Worm (Caenorhabditis elegans) whole organism, late embryonic: ENCODE results near the gene nap-1.

ENCODE experiments used
- C08G9.2 ChIP-seq: sonication (generic microtip); optimal IDR thresholded peaks from 2 replicates; lab custom pipeline; 2016; ENCODE audit warnings: mild to moderate bottlenecking, missing genetic modification characterization, moderate library complexity, missing compliant biosample characterization
- F13H6.1 ChIP-seq: sonication (generic microtip); optimal IDR thresholded peaks from 2 replicates; lab custom pipeline; 2016; ENCODE audit warnings: missing genetic modification characterization, missing compliant biosample characterization
- ama-1 ChIP-seq: fragments of 150-350 bp; optimal IDR thresholded peaks from 2 replicates; lab custom pipeline; 2014
- lin-11 ChIP-seq: fragments of 200-800 bp; sonication (Bioruptor generic); optimal IDR thresholded peaks from 2 replicates; lab custom pipeline; 2018; ENCODE audit warnings: mild to moderate bottlenecking, missing genetic modification characterization, missing compliant biosample characterization
- nfya-1 ChIP-seq: sonication (generic microtip); optimal IDR thresholded peaks from 2 replicates; lab custom pipeline; 2017; ENCODE audit warnings: missing genetic modification characterization, mild to moderate bottlenecking, missing compliant biosample characterization, antibody characterized with exemption, moderate library complexity
- odd-2 ChIP-seq: sonication (generic microtip); optimal IDR thresholded peaks from 2 replicates; lab custom pipeline; 2017; ENCODE audit warnings: antibody characterized with exemption, mild to moderate bottlenecking, missing genetic modification characterization, missing compliant biosample characterization
- pha-4 ChIP-seq: fragments of 150-350 bp; optimal IDR thresholded peaks from 2 replicates; lab custom pipeline; 2018; ENCODE audit warnings: missing biosample characterization, missing genetic modification reagents, missing genetic modification characterization
- ref-2 ChIP-seq: sonication (generic microtip); optimal IDR thresholded peaks from 2 replicates; lab custom pipeline; 2016; ENCODE audit warnings: missing genetic modification characterization, missing compliant biosample characterization
- tbx-2 ChIP-seq: sonication (generic microtip); optimal IDR thresholded peaks from 2 replicates; lab custom pipeline; 2016; ENCODE audit warnings: missing genetic modification characterization, missing compliant biosample characterization
- zip-5 ChIP-seq: sonication (generic microtip); optimal IDR thresholded peaks from 2 replicates; lab custom pipeline; 2016; ENCODE audit warnings: missing genetic modification characterization, missing compliant biosample characterization

ce11 chrIV:8426537-8426936, 47.4 kb upstream of the nap-1 start, which contains the start of the genes T26A8.3 and tmem-231:
- no peak for TF ChIP-seq ama-1
- no peak for TF ChIP-seq lin-11
- no peak for TF ChIP-seq nfya-1 (tag; lab: Kevin White, UChicago)
- no peak for TF ChIP-seq pha-4 (tag; lab: Kevin White, UChicago)
- no peak for TF ChIP-seq F13H6.1 (tag; lab: Kevin White, UChicago)
- TF ChIP-seq odd-2 (tag; lab: Kevin White, UChicago) = no peak
- TF ChIP-seq ref-2 = no peak
- no peak for TF ChIP-seq zip-5 (tag; lab: Kevin White, UChicago)
- TF ChIP-seq C08G9.2 (tag; lab: Kevin White, UChicago) = no peak
- no peak for TF ChIP-seq tbx-2
